Worm (Caenorhabditis elegans) whole organism, L1 larva: ENCODE measurements around the gene T22B7.22.

ENCODE experiments used
- ceh-8 ChIP-seq: fragments of 200-800 bp; sonication (Bioruptor generic); optimal IDR thresholded peaks from 2 replicates; lab custom pipeline; 2018; ENCODE audit warnings: mild to moderate bottlenecking, missing genetic modification characterization, moderate library complexity, missing compliant biosample characterization
- ceh-82 ChIP-seq, 3 experiments: fragments of 150-350 bp in 1 of 3; sonication (generic microtip) in 2 of 3; optimal IDR thresholded peaks; 2 replicates each; lab custom pipeline; 2014 to 2017; ENCODE audit warnings: missing biosample characterization in 3 of 3, missing genetic modification characterization in 3 of 3
- ces-1 ChIP-seq: fragments of 150-350 bp; optimal IDR thresholded peaks from 2 replicates; lab custom pipeline; 2014; ENCODE audit warnings: missing biosample characterization, missing genetic modification reagents, missing genetic modification characterization
- elt-2 ChIP-seq: sonication (generic microtip); optimal IDR thresholded peaks from 2 replicates; lab custom pipeline; 2016; ENCODE audit warnings: missing genetic modification characterization, mild to moderate bottlenecking, inconsistent platforms, missing compliant biosample characterization, missing genetic modification reagents
- irx-1 ChIP-seq: sonication (generic microtip); optimal IDR thresholded peaks from 2 replicates; lab custom pipeline; 2016; ENCODE audit warnings: missing genetic modification characterization, missing compliant biosample characterization
- lin-15B ChIP-seq: fragments of 150-350 bp; sonication (generic microtip); optimal IDR thresholded peaks from 3 replicates; lab custom pipeline; 2014; ENCODE audit warnings: missing biosample characterization, missing genetic modification characterization
- lsy-2 ChIP-seq, 2 experiments: fragments of 150-350 bp; optimal IDR thresholded peaks; 2 replicates each; lab custom pipeline; 2014; ENCODE audit warnings: missing biosample characterization in 2 of 2, missing genetic modification characterization in 2 of 2
- mdl-1 ChIP-seq, 2 experiments: fragments of 150-350 bp; optimal IDR thresholded peaks; 2 replicates each; lab custom pipeline; 2014 to 2017; ENCODE audit warnings: missing biosample characterization in 2 of 2, missing genetic modification characterization in 2 of 2, inconsistent platforms in 1 of 2
- nhr-11 ChIP-seq: fragments of 150-350 bp; optimal IDR thresholded peaks from 2 replicates; lab custom pipeline; 2014; ENCODE audit warnings: missing biosample characterization, missing genetic modification characterization
- nhr-90 ChIP-seq: sonication (generic microtip); optimal IDR thresholded peaks from 2 replicates; lab custom pipeline; 2016; ENCODE audit warnings: mild to moderate bottlenecking, missing genetic modification characterization, missing compliant biosample characterization; ENCODE audit not compliant: poor library complexity
- snpc-4 ChIP-seq: fragments of 150-350 bp; optimal IDR thresholded peaks from 2 replicates; lab custom pipeline; 2014; ENCODE audit warnings: missing biosample characterization, missing genetic modification characterization
- tbx-2 ChIP-seq: sonication (generic microtip); optimal IDR thresholded peaks from 2 replicates; lab custom pipeline; 2016; ENCODE audit warnings: missing genetic modification characterization, missing compliant biosample characterization

ce11 chrX:5697208-5697607, 37.4 kb downstream of the T22B7.22 start, which contains the start of gene W01C8.5:
- TF ChIP-seq nhr-11 (tag; lab: Kevin White, UChicago): no peak
- no peak for TF ChIP-seq lin-15B
- no peak for TF ChIP-seq snpc-4 (tag; lab: Kevin White, UChicago)
- TF ChIP-seq lsy-2 (tag; optimal IDR thresholded peaks at IDR 0.05; lab: Kevin White, UChicago): no peak
- no peak for TF ChIP-seq irx-1 (tag; lab: Kevin White, UChicago)
- no peak for TF ChIP-seq ceh-82 (tag; optimal IDR thresholded peaks at IDR 0.05; lab: Kevin White, UChicago)
- no peak for TF ChIP-seq ces-1 (GFP tag; lab: Kevin White, UChicago)
- TF ChIP-seq nhr-90 (tag; lab: Kevin White, UChicago): no peak
- TF ChIP-seq mdl-1 (tag; optimal IDR thresholded peaks at IDR 0.05; lab: Kevin White, UChicago): no peak
- TF ChIP-seq ceh-8 (GFP tag; lab: Kevin White, UChicago): no peak
- TF ChIP-seq tbx-2 (tag; lab: Kevin White, UChicago): no peak
- no peak for TF ChIP-seq elt-2 (tag; lab: Kevin White, UChicago)
